Worm (Caenorhabditis elegans) whole organism, midembryonic: Measurements from ENCODE around the gene K08E4.7.

ENCODE experiments used
- T22C8.4 ChIP-seq: fragments of 200-800 bp; sonication (Bioruptor generic); IDR thresholded peaks from 2 replicates; pipeline ENCODE4 v1.3.6; 2022; ENCODE audit warnings: missing genetic modification characterization, missing compliant biosample characterization
- cog-1 ChIP-seq: sonication (generic microtip); optimal IDR thresholded peaks from 2 replicates; lab custom pipeline; 2016; ENCODE audit warnings: missing genetic modification characterization, missing compliant biosample characterization
- flt-1 ChIP-seq: fragments of 200-800 bp; sonication (Bioruptor generic); IDR thresholded peaks from 2 replicates; pipeline ENCODE4 v1.3.6; 2022; ENCODE audit warnings: missing genetic modification characterization, missing compliant biosample characterization
- klf-2 ChIP-seq: fragments of 200-800 bp; sonication (Bioruptor generic); conservative IDR thresholded peaks from 2 replicates; pipeline ENCODE4 v1.3.6; 2022; ENCODE audit warnings: missing genetic modification reagents, missing genetic modification characterization, missing compliant biosample characterization
- med-1 ChIP-seq: sonication (generic microtip); optimal IDR thresholded peaks from 2 replicates; lab custom pipeline; 2017; ENCODE audit warnings: missing genetic modification characterization, mild to moderate bottlenecking, missing compliant biosample characterization, antibody characterized with exemption, missing genetic modification reagents; ENCODE audit not compliant: insufficient read depth
- ref-1 ChIP-seq: fragments of 200-800 bp; sonication (Bioruptor generic); conservative IDR thresholded peaks from 2 replicates; pipeline ENCODE4 v1.3.6; 2022; ENCODE audit warnings: missing genetic modification reagents, missing genetic modification characterization, missing compliant biosample characterization
- ztf-23 ChIP-seq: fragments of 200-800 bp; sonication (Bioruptor generic); IDR thresholded peaks from 2 replicates; pipeline ENCODE4 v1.3.6; 2022; ENCODE audit warnings: missing genetic modification reagents, missing genetic modification characterization, missing compliant biosample characterization
- ztf-29 ChIP-seq: fragments of 200-800 bp; sonication (Bioruptor generic); IDR thresholded peaks from 2 replicates; pipeline ENCODE4 v1.3.6; 2022; ENCODE audit warnings: missing genetic modification reagents, missing genetic modification characterization, missing compliant biosample characterization

DNA sequence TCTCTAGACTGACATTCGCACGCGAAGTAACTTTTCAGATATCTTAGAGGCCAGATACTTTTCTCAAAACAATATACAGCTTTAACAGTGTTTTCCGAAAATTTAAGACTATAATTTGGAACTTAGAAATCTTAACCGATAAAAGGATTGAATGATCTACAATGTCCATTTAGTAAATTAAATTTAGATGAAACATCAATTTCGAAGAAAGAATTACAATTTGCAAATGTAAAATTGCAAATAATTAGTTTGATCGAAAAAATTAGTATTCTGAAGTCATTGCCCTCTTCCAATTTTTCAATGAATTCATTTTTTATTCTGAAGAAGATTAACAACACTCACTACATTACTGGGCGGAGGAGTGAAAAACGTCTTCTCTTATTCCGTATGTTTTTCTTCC is 7.0 kb upstream of the K08E4.7 start, which contains the start of gene bath-37:
- TF ChIP-seq ztf-23, result no peak
- no peak for TF ChIP-seq med-1 (GFP tag; lab: Kevin White, UChicago)
- TF ChIP-seq flt-1 (GFP tag; lab: Robert Waterston, UW), result no peak
- no peak for TF ChIP-seq ztf-29 (GFP tag; lab: Robert Waterston, UW)
- TF ChIP-seq klf-2, result no peak
- TF ChIP-seq T22C8.4 (GFP tag; lab: Robert Waterston, UW), result no peak
- no peak for TF ChIP-seq ref-1 (GFP tag; lab: Robert Waterston, UW)
- no peak for TF ChIP-seq cog-1
